Worm (Caenorhabditis elegans) whole organism, L1 larva: ENCODE data around the gene gpa-4.

ENCODE experiments used
- C16A3.4 ChIP-seq: fragments of 150-350 bp; optimal IDR thresholded peaks from 2 replicates; lab custom pipeline; 2014; ENCODE audit warnings: missing biosample characterization, missing genetic modification characterization
- C34B4.2 ChIP-seq: sonication (generic microtip); optimal IDR thresholded peaks from 2 replicates; lab custom pipeline; 2017; ENCODE audit warnings: mild to moderate bottlenecking, missing genetic modification characterization, missing compliant biosample characterization
- F16B12.6 ChIP-seq: fragments of 150-350 bp; optimal IDR thresholded peaks from 2 replicates; lab custom pipeline; 2014; ENCODE audit warnings: missing biosample characterization, missing genetic modification characterization
- aly-2 ChIP-seq: fragments of 150-350 bp; optimal IDR thresholded peaks from 2 replicates; lab custom pipeline; 2014; ENCODE audit warnings: missing biosample characterization, missing genetic modification characterization
- ama-1 ChIP-seq: fragments of 150-350 bp; optimal IDR thresholded peaks from 2 replicates; lab custom pipeline; 2014
- ceh-63 ChIP-seq: fragments of 200-800 bp; sonication (Bioruptor generic); optimal IDR thresholded peaks from 2 replicates; lab custom pipeline; 2018; ENCODE audit warnings: mild to moderate bottlenecking, missing genetic modification characterization, missing compliant biosample characterization
- ceh-88 ChIP-seq: fragments of 200-800 bp; sonication (Bioruptor generic); IDR thresholded peaks from 2 replicates; pipeline ENCODE4 v1.3.6; 2022; ENCODE audit warnings: missing genetic modification characterization, missing compliant biosample characterization
- ces-1 ChIP-seq: fragments of 150-350 bp; optimal IDR thresholded peaks from 2 replicates; lab custom pipeline; 2014; ENCODE audit warnings: missing biosample characterization, missing genetic modification reagents, missing genetic modification characterization
- dpl-1 ChIP-seq, 3 experiments: fragments of 150-350 bp in 2 of 3; sonication (generic microtip) in 1 of 3; optimal IDR thresholded peaks; 2 replicates each; lab custom pipeline; 2014 to 2017; ENCODE audit warnings: missing biosample characterization in 3 of 3, missing genetic modification characterization in 3 of 3, missing genetic modification reagents in 3 of 3
- dsc-1 ChIP-seq: sonication (generic microtip); optimal IDR thresholded peaks from 2 replicates; lab custom pipeline; 2016; ENCODE audit warnings: mild to moderate bottlenecking, missing genetic modification characterization, missing compliant biosample characterization
- efl-1 ChIP-seq, 4 experiments: fragments of 150-350 bp; optimal IDR thresholded peaks in 3 of 4; peaks in 1 of 4; 1 replicate in 1 of 4; 2 replicates in 3 of 4; lab custom pipeline; 2014; ENCODE audit warnings: missing biosample characterization in 2 of 4, missing genetic modification characterization in 2 of 4, missing genetic modification reagents in 2 of 4
- egl-13 ChIP-seq: sonication (generic microtip); optimal IDR thresholded peaks from 2 replicates; lab custom pipeline; 2016; ENCODE audit warnings: missing genotype, missing genetic modification reagents, missing genetic modification characterization, missing compliant biosample characterization
- egl-27 ChIP-seq, 2 experiments: fragments of 150-350 bp in 1 of 2; sonication (generic microtip); optimal IDR thresholded peaks; 3 replicates each; lab custom pipeline; 2017 to 2018; ENCODE audit warnings: missing biosample characterization in 2 of 2, missing genetic modification characterization in 2 of 2, missing genetic modification reagents in 2 of 2
- elt-3 ChIP-seq, 6 experiments: fragments of 150-350 bp in 1 of 6; sonication (generic microtip); optimal IDR thresholded peaks; 2 replicates each; lab custom pipeline; 2017 to 2018; ENCODE audit warnings: missing biosample characterization in 6 of 6, missing genetic modification characterization in 6 of 6, inconsistent platforms in 1 of 6
- fkh-8 ChIP-seq: sonication (generic microtip); optimal IDR thresholded peaks from 2 replicates; lab custom pipeline; 2016; ENCODE audit warnings: mild to moderate bottlenecking, missing genetic modification characterization, missing compliant biosample characterization
- fos-1 ChIP-seq: fragments of 150-350 bp; optimal IDR thresholded peaks from 2 replicates; lab custom pipeline; 2014; ENCODE audit warnings: missing biosample characterization, missing genetic modification characterization
- grh-1 ChIP-seq: fragments of 200-800 bp; sonication (Bioruptor generic); IDR thresholded peaks from 2 replicates; pipeline ENCODE4 v1.3.6; 2022; ENCODE audit warnings: missing genetic modification reagents, missing genetic modification characterization, missing compliant biosample characterization
- irx-1 ChIP-seq: sonication (generic microtip); optimal IDR thresholded peaks from 2 replicates; lab custom pipeline; 2016; ENCODE audit warnings: missing genetic modification characterization, missing compliant biosample characterization
- jun-1 ChIP-seq: fragments of 150-350 bp; optimal IDR thresholded peaks from 2 replicates; lab custom pipeline; 2014; ENCODE audit warnings: missing biosample characterization, missing genetic modification reagents, missing genetic modification characterization
- lin-13 ChIP-seq: fragments of 150-350 bp; optimal IDR thresholded peaks from 2 replicates; lab custom pipeline; 2014; ENCODE audit warnings: missing biosample characterization, missing genetic modification reagents, missing genetic modification characterization
- lin-14 ChIP-seq: fragments of 200-800 bp; sonication (Bioruptor generic); optimal IDR thresholded peaks from 2 replicates; lab custom pipeline; 2018; ENCODE audit warnings: mild to moderate bottlenecking, missing genetic modification characterization, moderate library complexity, missing compliant biosample characterization
- lsy-2 ChIP-seq, 2 experiments: fragments of 150-350 bp; optimal IDR thresholded peaks; 2 replicates each; lab custom pipeline; 2014; ENCODE audit warnings: missing biosample characterization in 2 of 2, missing genetic modification characterization in 2 of 2
- mef-2 ChIP-seq: fragments of 150-350 bp; optimal IDR thresholded peaks from 2 replicates; lab custom pipeline; 2014; ENCODE audit warnings: missing biosample characterization, missing genetic modification characterization
- mep-1 ChIP-seq: fragments of 150-350 bp; optimal IDR thresholded peaks from 2 replicates; lab custom pipeline; 2014; ENCODE audit warnings: missing biosample characterization, missing genetic modification characterization
- nhr-11 ChIP-seq: fragments of 150-350 bp; optimal IDR thresholded peaks from 2 replicates; lab custom pipeline; 2014; ENCODE audit warnings: missing biosample characterization, missing genetic modification characterization
- nhr-19 ChIP-seq: fragments of 200-800 bp; sonication (Bioruptor generic); conservative IDR thresholded peaks from 2 replicates; pipeline ENCODE4 v1.3.6; 2022; ENCODE audit warnings: missing genetic modification characterization, missing compliant biosample characterization
- nhr-20 ChIP-seq: sonication (generic microtip); optimal IDR thresholded peaks from 2 replicates; lab custom pipeline; 2016; ENCODE audit warnings: mild to moderate bottlenecking, missing genetic modification characterization, missing compliant biosample characterization
- nhr-71 ChIP-seq: sonication (generic microtip); optimal IDR thresholded peaks from 2 replicates; lab custom pipeline; 2016; ENCODE audit warnings: mild to moderate bottlenecking, missing genetic modification characterization, moderate library complexity, missing compliant biosample characterization
- nhr-76 ChIP-seq: sonication (generic microtip); optimal IDR thresholded peaks from 2 replicates; lab custom pipeline; 2017; ENCODE audit warnings: missing biosample characterization, missing genetic modification characterization
- nhr-84 ChIP-seq: sonication (generic microtip); optimal IDR thresholded peaks from 2 replicates; lab custom pipeline; 2017; ENCODE audit warnings: missing biosample characterization, missing genetic modification characterization
- nhr-85 ChIP-seq: sonication (generic microtip); peaks from one replicate; lab custom pipeline; 2016; ENCODE audit warnings: missing genetic modification characterization, inconsistent platforms, missing compliant biosample characterization
- nhr-90 ChIP-seq: sonication (generic microtip); optimal IDR thresholded peaks from 2 replicates; lab custom pipeline; 2016; ENCODE audit warnings: mild to moderate bottlenecking, missing genetic modification characterization, missing compliant biosample characterization; ENCODE audit not compliant: poor library complexity
- pag-3 ChIP-seq: sonication (generic microtip); optimal IDR thresholded peaks from 2 replicates; lab custom pipeline; 2017; ENCODE audit warnings: missing genetic modification characterization, mild to moderate bottlenecking, missing compliant biosample characterization, antibody characterized with exemption, borderline replicate concordance; ENCODE audit not compliant: insufficient read depth
- snu-23 ChIP-seq: sonication (generic microtip); optimal IDR thresholded peaks from 2 replicates; lab custom pipeline; 2016; ENCODE audit warnings: missing genetic modification characterization, missing compliant biosample characterization
- sox-4 ChIP-seq: sonication (generic microtip); optimal IDR thresholded peaks from 2 replicates; lab custom pipeline; 2016; ENCODE audit warnings: missing genetic modification characterization, missing compliant biosample characterization
- sup-37 ChIP-seq: fragments of 200-800 bp; sonication (Bioruptor generic); optimal IDR thresholded peaks from 2 replicates; lab custom pipeline; 2018; ENCODE audit warnings: mild to moderate bottlenecking, missing genetic modification characterization, missing compliant biosample characterization
- swsn-7 ChIP-seq: sonication (generic microtip); optimal IDR thresholded peaks from 2 replicates; lab custom pipeline; 2016; ENCODE audit warnings: missing genetic modification characterization, missing compliant biosample characterization
- unc-130 ChIP-seq: fragments of 150-350 bp; optimal IDR thresholded peaks from 2 replicates; lab custom pipeline; 2017; ENCODE audit warnings: missing biosample characterization, missing genetic modification characterization, inconsistent platforms
- unc-30 ChIP-seq: sonication (generic microtip); optimal IDR thresholded peaks from 2 replicates; lab custom pipeline; 2017; ENCODE audit warnings: missing biosample characterization, missing genetic modification characterization
- unc-62 ChIP-seq: fragments of 150-350 bp; optimal IDR thresholded peaks from 2 replicates; lab custom pipeline; 2014; ENCODE audit warnings: missing biosample characterization, missing genetic modification reagents, missing genetic modification characterization
- unc-86 ChIP-seq: sonication (generic microtip); optimal IDR thresholded peaks from 2 replicates; lab custom pipeline; 2016; ENCODE audit warnings: missing genetic modification characterization, missing compliant biosample characterization
- zag-1 ChIP-seq: fragments of 150-350 bp; optimal IDR thresholded peaks from 2 replicates; lab custom pipeline; 2014; ENCODE audit warnings: missing biosample characterization, missing genetic modification characterization
- zip-4 ChIP-seq: fragments of 200-800 bp; sonication (Bioruptor generic); optimal IDR thresholded peaks from 2 replicates; lab custom pipeline; 2018; ENCODE audit warnings: mild to moderate bottlenecking, missing genetic modification characterization, moderate library complexity, missing compliant biosample characterization

Gene gpa-4

DNA sequence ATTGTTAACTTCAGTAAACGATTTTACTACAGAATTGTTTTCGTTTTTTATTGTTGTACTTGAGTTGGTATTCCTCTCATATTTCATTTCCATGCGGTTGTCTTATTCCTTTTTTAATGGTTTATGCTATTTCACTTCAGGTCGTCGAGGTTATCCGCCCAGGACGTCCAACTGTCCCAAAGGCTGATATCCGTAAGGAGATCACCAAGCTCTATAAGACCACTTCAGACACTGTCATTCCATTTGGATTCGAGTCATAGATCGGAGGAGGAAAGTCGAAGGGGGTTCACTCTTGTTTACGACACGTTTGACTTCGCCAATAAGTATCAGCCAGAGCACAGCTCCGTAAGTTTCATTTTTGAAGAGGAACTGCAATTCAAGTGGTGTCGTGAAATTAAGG, 14.9 kb upstream of the gpa-4 start, which contains the start of gene T07A9.14:
Gene T07A9.14 (plus strand): TSS at position 124 of the 400 bp plus-strand sequence.
- no peak for TF ChIP-seq pag-3 (tag; lab: Kevin White, UChicago)
- TF ChIP-seq lsy-2 (tag; optimal IDR thresholded peaks at IDR 0.05; lab: Kevin White, UChicago) = no peak
- TF ChIP-seq ces-1 (GFP tag; lab: Kevin White, UChicago) = no peak
- no peak for TF ChIP-seq grh-1 (GFP tag; lab: Robert Waterston, UW)
- no peak for TF ChIP-seq lin-13 (GFP tag; lab: Kevin White, UChicago)
- TF ChIP-seq ceh-63 (GFP tag; lab: Kevin White, UChicago) = no peak
- TF ChIP-seq sup-37 = no peak
- TF ChIP-seq sox-4 = no peak
- no peak for TF ChIP-seq aly-2 (tag; lab: Kevin White, UChicago)
- no peak for TF ChIP-seq mep-1 (tag; lab: Kevin White, UChicago)
- no peak for TF ChIP-seq nhr-71 (tag; lab: Kevin White, UChicago)
- no peak for TF ChIP-seq nhr-76 (tag; lab: Kevin White, UChicago)
- no peak for TF ChIP-seq nhr-84 (tag; lab: Kevin White, UChicago)
- no peak for TF ChIP-seq snu-23 (GFP tag; lab: Kevin White, UChicago)

DNA sequence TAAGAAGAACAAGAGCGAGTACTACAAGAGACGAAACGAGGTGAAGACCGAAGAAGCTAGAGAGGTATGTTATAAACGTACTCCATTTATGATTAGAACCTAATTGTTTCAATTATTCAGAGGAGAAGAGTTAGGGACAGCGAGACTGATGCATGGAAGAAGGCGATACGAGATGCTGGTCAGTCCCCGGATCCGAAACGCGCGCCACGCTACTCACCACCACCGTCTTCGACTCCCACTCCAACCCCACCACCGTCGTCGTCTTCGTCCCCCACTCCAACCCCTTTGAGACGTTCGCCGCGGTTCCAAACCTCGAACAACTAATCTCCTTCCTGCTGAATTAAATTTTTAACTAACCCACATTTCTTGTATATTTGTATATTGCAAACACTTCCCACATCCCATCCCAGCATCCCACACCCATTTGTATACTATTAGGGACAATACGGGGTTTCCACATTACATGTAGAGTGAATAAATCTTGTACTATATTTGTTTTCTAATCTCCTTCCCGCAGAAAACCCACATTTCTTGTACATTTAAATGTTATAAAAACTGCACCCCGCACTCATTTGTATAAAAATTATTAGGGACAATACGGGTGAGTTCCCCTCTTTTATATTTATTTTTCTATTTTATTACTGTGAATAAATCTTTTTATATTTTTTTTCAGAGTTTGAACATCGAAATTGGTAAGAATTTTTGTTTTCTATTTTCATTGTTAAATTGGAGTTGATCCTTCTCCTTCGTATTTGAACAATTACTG, 14.0 kb upstream of the gpa-4 start:
- TF ChIP-seq efl-1 (optimal IDR thresholded peaks at IDR 0.05; lab: Kevin White, UChicago) = no peak
- peak in 1 of 2 experiments; percentile 10 for TF ChIP-seq efl-1 (GFP tag; optimal IDR thresholded peaks at IDR 0.05 in 1 of 2; lab: Kevin White, UChicago)
- no peak for TF ChIP-seq unc-30 (tag; lab: Kevin White, UChicago)

DNA sequence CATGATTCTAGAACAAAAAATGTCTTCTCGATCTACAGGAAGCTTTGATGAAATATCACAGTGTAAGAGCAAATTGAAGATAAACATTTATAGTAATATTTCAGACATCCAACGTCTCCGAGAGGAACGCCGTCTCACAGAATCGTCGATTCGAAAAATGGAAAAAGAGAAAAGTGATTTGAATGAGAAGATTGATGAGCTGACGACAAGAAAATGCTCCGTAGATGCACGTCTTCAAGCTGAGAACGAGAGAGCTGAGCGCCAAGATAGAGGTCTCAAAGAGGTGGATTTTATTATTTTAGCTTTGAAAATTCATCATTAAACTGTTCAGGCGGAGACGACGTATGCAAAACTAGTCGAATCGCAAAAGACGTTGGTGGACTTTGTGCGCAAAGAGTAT, 13.4 kb upstream of the gpa-4 start, which contains the start of gene ssna-1:
Gene ssna-1 (plus strand): TSS at position 12 of the 400 bp plus-strand sequence.
- TF ChIP-seq efl-1 (optimal IDR thresholded peaks at IDR 0.05; lab: Kevin White, UChicago) (no peak), efl-1 (GFP tag; optimal IDR thresholded peaks at IDR 0.05 in 1 of 2; lab: Kevin White, UChicago) (peak in 1 of 2 experiments; percentile 30), lsy-2 (tag; optimal IDR thresholded peaks at IDR 0.05; lab: Kevin White, UChicago) (peak in 1 of 2 experiments; percentile 26), C16A3.4 (tag; lab: Kevin White, UChicago) (no peak)

DNA sequence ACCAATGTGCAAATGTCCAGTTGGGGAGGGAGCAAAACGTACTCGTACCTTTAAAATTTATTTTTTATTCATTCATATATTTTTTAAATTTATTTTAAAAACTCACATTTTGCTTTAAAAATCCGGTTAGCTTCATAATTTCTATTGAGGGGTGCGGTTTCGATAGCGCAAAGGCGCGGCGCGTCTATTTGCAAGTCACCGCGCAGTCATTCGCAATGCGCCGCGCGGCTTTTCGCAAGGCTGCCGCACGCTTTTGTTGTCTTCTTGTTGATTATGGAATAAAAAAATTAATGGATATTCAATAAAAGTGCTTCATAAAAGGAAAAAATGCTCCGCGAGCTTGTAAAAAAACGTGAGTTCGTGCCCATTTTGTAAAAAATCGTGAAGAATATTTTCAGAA, 11.2 kb upstream of the gpa-4 start, which contains the start of the genes ears-2 and uncp-18:
Gene ears-2 (minus strand): TSS at position 190 of the 400 bp plus-strand sequence.
Gene uncp-18 (plus strand): TSS at position 282 of the 400 bp plus-strand sequence.
- TF ChIP-seq F16B12.6 (peak; percentile 67), egl-27 (tag; optimal IDR thresholded peaks at IDR 0.05; lab: Kevin White, UChicago) (peak in 1 of 2 experiments; percentile 63), egl-13 (tag; lab: Kevin White, UChicago) (peak; percentile 84), zag-1 (tag; lab: Kevin White, UChicago) (no peak), unc-62 (GFP tag; lab: Kevin White, UChicago) (no peak), lin-13 (GFP tag; lab: Kevin White, UChicago) (peak; percentile 83), elt-3 (tag; optimal IDR thresholded peaks at IDR 0.05; lab: Kevin White, UChicago) (peak in 2 of 6 experiments; percentile 57 to 89), unc-130 (tag; lab: Kevin White, UChicago) (peak; percentile 97), lin-14 (peak; percentile 88), fkh-8 (tag; lab: Kevin White, UChicago) (peak; percentile 86), dsc-1 (tag; lab: Kevin White, UChicago) (peak; percentile 93), mef-2 (peak; percentile 54), fos-1 (tag; lab: Kevin White, UChicago) (peak; percentile 63), nhr-19 (GFP tag; lab: Robert Waterston, UW) (peak; percentile 90), unc-86 (tag; lab: Kevin White, UChicago) (peak; percentile 89), nhr-11 (peak; percentile 52), sup-37 (peak; percentile 70), jun-1 (tag; lab: Kevin White, UChicago) (peak; percentile 67), C34B4.2 (tag; lab: Kevin White, UChicago) (no peak), ces-1 (GFP tag; lab: Kevin White, UChicago) (no peak), nhr-90 (tag; lab: Kevin White, UChicago) (peak; percentile 95), ama-1 (peak; percentile 5), pag-3 (tag; lab: Kevin White, UChicago) (no peak), ceh-88 (peak; percentile 65), swsn-7 (tag; lab: Kevin White, UChicago) (peak; percentile 95), zip-4 (GFP tag; lab: Kevin White, UChicago) (peak; percentile 65), nhr-85 (tag; lab: Kevin White, UChicago) (peak; percentile 92), sox-4 (peak; percentile 90), snu-23 (GFP tag; lab: Kevin White, UChicago) (peak; percentile 94), dpl-1 (GFP tag; optimal IDR thresholded peaks at IDR 0.05; lab: Kevin White, UChicago) (peak; percentile 66 to 73 (median 71)), irx-1 (tag; lab: Kevin White, UChicago) (peak; percentile 73), nhr-20 (tag; lab: Kevin White, UChicago) (peak; percentile 92)
